Worm (Caenorhabditis elegans) whole organism, L4/young adult: ENCODE data around the gene hpo-26.

Experiments
- W03F9.2 ChIP-seq: fragments of 150-350 bp; optimal IDR thresholded peaks from 2 replicates; lab custom pipeline; 2014; ENCODE audit warnings: missing biosample characterization, missing genetic modification characterization
- dao-5 ChIP-seq: sonication (generic microtip); optimal IDR thresholded peaks from 2 replicates; lab custom pipeline; 2016; ENCODE audit warnings: missing genotype, missing genetic modification characterization, moderate library complexity, missing compliant biosample characterization
- him-1 ChIP-seq: sonication (generic microtip); optimal IDR thresholded peaks from 2 replicates; lab custom pipeline; 2016; ENCODE audit warnings: missing genotype, missing genetic modification reagents, missing genetic modification characterization, missing compliant biosample characterization

- TF ChIP-seq dao-5 (tag; lab: Kevin White, UChicago) (no peak), W03F9.2 (no peak), him-1 (tag; lab: Kevin White, UChicago) (no peak)
These were observed 16.2 kb downstream of the hpo-26 start, which contains the start of gene mdh-1 for ce11 chrV:6516491-6517304.
